Worm (Caenorhabditis elegans): Measurements from ENCODE around the gene F42F12.3.

- TF ChIP-seq T22C8.4 (GFP tag; IDR thresholded peaks at IDR 0.05): no peak
- TF ChIP-seq ztf-29 (GFP tag; IDR thresholded peaks at IDR 0.05): no peak
- TF ChIP-seq flt-1 (GFP tag; IDR thresholded peaks at IDR 0.05): no peak
- no peak for TF ChIP-seq tab-1 (GFP tag; IDR thresholded peaks at IDR 0.05)
Observed at ce11 chrX:12341338-12341737, 9.0 kb upstream of the F42F12.3 start, which contains the start of gene zig-2.
